Worm (Caenorhabditis elegans) whole organism, L3 larva: ENCODE data around the gene cav-2.

Source experiments
- ama-1 ChIP-seq: fragments of 150-350 bp; optimal IDR thresholded peaks from 2 replicates; lab custom pipeline; 2018
- ceh-16 ChIP-seq: sonication (generic microtip); optimal IDR thresholded peaks from 2 replicates; lab custom pipeline; 2017; ENCODE audit warnings: missing biosample characterization, missing genetic modification characterization
- egl-27 ChIP-seq: sonication (generic microtip); optimal IDR thresholded peaks from 4 replicates; lab custom pipeline; 2017; ENCODE audit warnings: missing biosample characterization, missing genetic modification reagents, missing genetic modification characterization
- elt-2 ChIP-seq: sonication (generic microtip); optimal IDR thresholded peaks from 2 replicates; lab custom pipeline; 2016; ENCODE audit warnings: missing genetic modification reagents, mild to moderate bottlenecking, missing genetic modification characterization, missing compliant biosample characterization
- fkh-10 ChIP-seq: sonication (generic microtip); optimal IDR thresholded peaks from 2 replicates; lab custom pipeline; 2017; ENCODE audit warnings: missing biosample characterization, missing genetic modification reagents, missing genetic modification characterization
- lin-15B ChIP-seq: fragments of 150-350 bp; optimal IDR thresholded peaks from 2 replicates; lab custom pipeline; 2014; ENCODE audit warnings: missing biosample characterization, missing genetic modification characterization
- nhr-28 ChIP-seq: fragments of 150-350 bp; optimal IDR thresholded peaks from 2 replicates; lab custom pipeline; 2014; ENCODE audit warnings: missing biosample characterization, missing genetic modification characterization
- nhr-67 ChIP-seq: fragments of 150-350 bp; optimal IDR thresholded peaks from 2 replicates; lab custom pipeline; 2014; ENCODE audit warnings: missing biosample characterization, missing genetic modification characterization
- tbx-2 ChIP-seq: sonication (generic microtip); optimal IDR thresholded peaks from 2 replicates; lab custom pipeline; 2016; ENCODE audit warnings: mild to moderate bottlenecking, missing genetic modification characterization, missing compliant biosample characterization
- unc-39 ChIP-seq: sonication (generic microtip); optimal IDR thresholded peaks from 4 replicates; lab custom pipeline; 2017; ENCODE audit warnings: missing biosample characterization, missing genetic modification characterization
- zag-1 ChIP-seq: fragments of 150-350 bp; optimal IDR thresholded peaks from 2 replicates; lab custom pipeline; 2014; ENCODE audit warnings: missing biosample characterization, missing genetic modification characterization
- ztf-11 ChIP-seq: fragments of 150-350 bp; optimal IDR thresholded peaks from 2 replicates; lab custom pipeline; 2014; ENCODE audit warnings: missing biosample characterization, missing genetic modification characterization
- ztf-4 ChIP-seq: fragments of 150-350 bp; optimal IDR thresholded peaks from 2 replicates; lab custom pipeline; 2014; ENCODE audit warnings: missing biosample characterization, missing genetic modification characterization

- TF ChIP-seq elt-2, result peak; percentile 87
- TF ChIP-seq ztf-4 (tag; lab: Kevin White, UChicago), result no peak
- TF ChIP-seq zag-1, result no peak
- TF ChIP-seq ama-1 (lab: Kevin White, UChicago), result no peak
- TF ChIP-seq ztf-11 (tag; lab: Kevin White, UChicago), result no peak
- no peak for TF ChIP-seq egl-27 (tag; lab: Kevin White, UChicago)
- TF ChIP-seq tbx-2 (tag; lab: Kevin White, UChicago), result no peak
- no peak for TF ChIP-seq nhr-28 (tag; lab: Kevin White, UChicago)
- TF ChIP-seq unc-39 (tag; lab: Kevin White, UChicago), result no peak
- no peak for TF ChIP-seq ceh-16 (tag; lab: Kevin White, UChicago)
- no peak for TF ChIP-seq lin-15B
- no peak for TF ChIP-seq fkh-10 (GFP tag; lab: Kevin White, UChicago)
- TF ChIP-seq nhr-67 (tag; lab: Kevin White, UChicago), result no peak
These were observed 26.2 kb upstream of the cav-2 start, which contains the start of gene ttr-44 for ce11 chrV:13530698-13531097.
